Fruit fly (Drosophila melanogaster) whole organism, embryonic: Measurements from ENCODE around the gene CG42810.

ENCODE experiments used
- Blimp-1 ChIP-seq: fragments of 200-800 bp; sonication (Bioruptor generic); optimal IDR thresholded peaks from 3 replicates; lab custom pipeline; 2018; ENCODE audit warnings: missing biosample characterization, missing genetic modification characterization, mild to moderate bottlenecking, moderate library complexity, missing genetic modification reagents
- CG10565 ChIP-seq: fragments of 200-800 bp; sonication (Bioruptor generic); optimal IDR thresholded peaks from 3 replicates; lab custom pipeline; 2016; ENCODE audit warnings: missing biosample characterization, mild to moderate bottlenecking, missing genetic modification characterization
- CG12236 ChIP-seq: fragments of 200-800 bp; sonication (Bioruptor generic); optimal IDR thresholded peaks from 2 replicates; lab custom pipeline; 2016; ENCODE audit warnings: missing biosample characterization, missing genetic modification characterization
- CG13624 ChIP-seq: fragments of 200-800 bp; sonication (Bioruptor generic); optimal IDR thresholded peaks from 2 replicates; lab custom pipeline; 2016; ENCODE audit warnings: missing biosample characterization, missing genetic modification characterization
- CG14441 ChIP-seq: fragments of 200-800 bp; sonication (Bioruptor generic); IDR thresholded peaks from 2 replicates; pipeline ENCODE4 v1.3.6; 2022; ENCODE audit warnings: missing biosample characterization, missing genetic modification characterization
- CG14860 ChIP-seq: fragments of 200-800 bp; sonication (Bioruptor generic); IDR thresholded peaks from 3 replicates; pipeline ENCODE4 v1.3.6; 2022; ENCODE audit warnings: missing biosample characterization, missing genetic modification characterization; ENCODE audit not compliant: partially characterized antibody
- CG16863 ChIP-seq: fragments of 200-800 bp; sonication (Bioruptor generic); optimal IDR thresholded peaks from 3 replicates; lab custom pipeline; 2016; ENCODE audit warnings: missing biosample characterization, missing genetic modification characterization
- CG17385 ChIP-seq: fragments of 200-800 bp; sonication (Bioruptor generic); optimal IDR thresholded peaks from 3 replicates; lab custom pipeline; 2018; ENCODE audit warnings: missing biosample characterization, mild to moderate bottlenecking, missing genetic modification characterization
- CG18011 ChIP-seq: fragments of 200-800 bp; sonication (Bioruptor generic); optimal IDR thresholded peaks from 2 replicates; lab custom pipeline; 2017; ENCODE audit warnings: missing biosample characterization, missing genetic modification characterization, mild to moderate bottlenecking, moderate library complexity, missing genotype
- CG18599 ChIP-seq: fragments of 200-800 bp; sonication (Bioruptor generic); optimal IDR thresholded peaks from 3 replicates; lab custom pipeline; 2017; ENCODE audit warnings: missing biosample characterization, missing genetic modification characterization, mild to moderate bottlenecking, moderate library complexity, missing genetic modification reagents
- CG2712 ChIP-seq: fragments of 200-800 bp; optimal IDR thresholded peaks from 3 replicates; lab custom pipeline; 2019; ENCODE audit warnings: missing biosample characterization, mild to moderate bottlenecking, missing genetic modification characterization, moderate library complexity
- CG30403 ChIP-seq: fragments of 200-800 bp; sonication (Bioruptor generic); optimal IDR thresholded peaks from 3 replicates; lab custom pipeline; 2016; ENCODE audit warnings: missing biosample characterization, missing genetic modification characterization
- CG33557 ChIP-seq: fragments of 200-800 bp; sonication (Bioruptor generic); optimal IDR thresholded peaks from 2 replicates; lab custom pipeline; 2019; ENCODE audit warnings: missing biosample characterization, mild to moderate bottlenecking, missing genetic modification characterization, moderate library complexity
- CG4404 ChIP-seq: fragments of 200-800 bp; sonication (Bioruptor generic); IDR thresholded peaks from 2 replicates; pipeline ENCODE4 v1.3.6; 2022; ENCODE audit warnings: missing biosample characterization, missing genetic modification characterization
- CG5245 ChIP-seq: fragments of 200-800 bp; sonication (Bioruptor generic); optimal IDR thresholded peaks from 3 replicates; lab custom pipeline; 2016; ENCODE audit warnings: missing biosample characterization, missing genetic modification characterization
- CoRest ChIP-seq: fragments of 200-800 bp; sonication (Bioruptor generic); optimal IDR thresholded peaks from 3 replicates; lab custom pipeline; 2018; ENCODE audit warnings: missing biosample characterization, mild to moderate bottlenecking, missing genetic modification characterization, moderate library complexity
- CrebB ChIP-seq: fragments of 200-800 bp; sonication (Bioruptor generic); optimal IDR thresholded peaks from 3 replicates; lab custom pipeline; 2018; ENCODE audit warnings: missing biosample characterization, mild to moderate bottlenecking, missing genetic modification characterization
- Deaf1 ChIP-seq: fragments of 200-800 bp; optimal IDR thresholded peaks from 3 replicates; lab custom pipeline; 2019; ENCODE audit warnings: missing biosample characterization, mild to moderate bottlenecking, missing genetic modification characterization, moderate library complexity
- Dref ChIP-seq: fragments of 200-800 bp; sonication (Bioruptor generic); IDR thresholded peaks from 2 replicates; pipeline ENCODE4 v1.3.6; 2022; ENCODE audit warnings: missing biosample characterization, missing genetic modification characterization
- Fer3 ChIP-seq: fragments of 200-800 bp; sonication (Bioruptor generic); optimal IDR thresholded peaks from 2 replicates; lab custom pipeline; 2018; ENCODE audit warnings: missing biosample characterization, mild to moderate bottlenecking, missing genetic modification characterization, moderate library complexity
- Gug ChIP-seq: fragments of 200-800 bp; sonication (Bioruptor generic); IDR thresholded peaks from 4 replicates; pipeline ENCODE4 v1.3.6; 2022; ENCODE audit warnings: missing biosample characterization, missing genetic modification characterization
- Hr3 ChIP-seq: fragments of 200-800 bp; sonication (Bioruptor generic); optimal IDR thresholded peaks from 3 replicates; lab custom pipeline; 2016; ENCODE audit warnings: missing biosample characterization, missing genetic modification characterization
- Hr51 ChIP-seq, 2 experiments: fragments of 200-800 bp; sonication (Bioruptor generic); optimal IDR thresholded peaks; 2 replicates in 1 of 2; 3 replicates in 1 of 2; lab custom pipeline; 2016 to 2018; ENCODE audit warnings: missing biosample characterization in 2 of 2, missing genetic modification characterization in 2 of 2, mild to moderate bottlenecking in 1 of 2, moderate library complexity in 1 of 2
- NfI ChIP-seq: fragments of 200-800 bp; sonication (Bioruptor generic); optimal IDR thresholded peaks from 3 replicates; lab custom pipeline; 2018; ENCODE audit warnings: missing biosample characterization, mild to moderate bottlenecking, missing genetic modification characterization, moderate library complexity
- Rfx ChIP-seq: fragments of 200-800 bp; sonication (Bioruptor generic); IDR thresholded peaks from 2 replicates; pipeline ENCODE4 v1.3.6; 2022; ENCODE audit warnings: missing biosample characterization, missing genetic modification characterization
- ap ChIP-seq: fragments of 200-800 bp; sonication (Bioruptor generic); IDR thresholded peaks from 2 replicates; pipeline ENCODE4 v1.3.6; 2022; ENCODE audit warnings: missing biosample characterization, missing genetic modification characterization
- ara ChIP-seq: fragments of 200-800 bp; sonication (Bioruptor generic); IDR thresholded peaks from 2 replicates; pipeline ENCODE4 v1.3.6; 2022; ENCODE audit warnings: missing biosample characterization, missing genetic modification characterization
- bab2 ChIP-seq: fragments of 200-800 bp; sonication (Bioruptor generic); optimal IDR thresholded peaks from 2 replicates; lab custom pipeline; 2016; ENCODE audit warnings: missing biosample characterization, missing genetic modification characterization
- chinmo ChIP-seq: fragments of 200-800 bp; sonication (Bioruptor generic); IDR thresholded peaks from 4 replicates; pipeline ENCODE4 v1.3.6; 2022; ENCODE audit warnings: missing biosample characterization, missing genetic modification characterization; ENCODE audit not compliant: partially characterized antibody
- dimm ChIP-seq: fragments of 200-800 bp; sonication (Bioruptor generic); IDR thresholded peaks from 2 replicates; pipeline ENCODE4 v1.3.6; 2022; ENCODE audit warnings: missing biosample characterization, missing genetic modification characterization
- emc ChIP-seq: fragments of 200-800 bp; sonication (Bioruptor generic); optimal IDR thresholded peaks from 2 replicates; lab custom pipeline; 2016; ENCODE audit warnings: missing biosample characterization, missing genetic modification characterization
- esg ChIP-seq: fragments of 200-800 bp; sonication (Bioruptor generic); conservative IDR thresholded peaks from 2 replicates; pipeline ENCODE4 v1.3.6; 2022; ENCODE audit warnings: missing biosample characterization, missing genetic modification characterization
- fd3F ChIP-seq: fragments of 200-800 bp; sonication (Bioruptor generic); optimal IDR thresholded peaks from 2 replicates; lab custom pipeline; 2018; ENCODE audit warnings: missing biosample characterization, mild to moderate bottlenecking, missing genetic modification characterization, moderate library complexity
- fd64A ChIP-seq: fragments of 200-800 bp; sonication (Bioruptor generic); optimal IDR thresholded peaks from 3 replicates; lab custom pipeline; 2018; ENCODE audit warnings: missing biosample characterization, mild to moderate bottlenecking, missing genetic modification characterization
- fu2 ChIP-seq: fragments of 200-800 bp; sonication (Bioruptor generic); optimal IDR thresholded peaks from 2 replicates; lab custom pipeline; 2016; ENCODE audit warnings: missing biosample characterization, missing genetic modification characterization
- gsb ChIP-seq: fragments of 200-800 bp; sonication (Bioruptor generic); IDR thresholded peaks from 2 replicates; pipeline ENCODE4 v1.3.6; 2022; ENCODE audit warnings: missing biosample characterization, missing genetic modification characterization
- h ChIP-seq: fragments of >200 bp; optimal IDR thresholded peaks from 2 replicates; lab custom pipeline; 2017
- mam ChIP-seq: fragments of 200-800 bp; sonication (Bioruptor generic); optimal IDR thresholded peaks from 3 replicates; lab custom pipeline; 2016; ENCODE audit warnings: missing biosample characterization, missing genetic modification characterization
- mld ChIP-seq: fragments of 200-800 bp; sonication (Bioruptor generic); IDR thresholded peaks from 3 replicates; pipeline ENCODE4 v1.3.6; 2022; ENCODE audit warnings: missing biosample characterization, missing genetic modification characterization; ENCODE audit not compliant: partially characterized antibody
- p53 ChIP-seq: fragments of 200-800 bp; sonication (Bioruptor generic); optimal IDR thresholded peaks from 2 replicates; lab custom pipeline; 2016; ENCODE audit warnings: missing biosample characterization, missing genetic modification characterization
- slbo ChIP-seq: fragments of 200-800 bp; sonication (Bioruptor generic); IDR thresholded peaks from 2 replicates; pipeline ENCODE4 v1.3.6; 2022; ENCODE audit warnings: missing biosample characterization, missing genetic modification characterization
- slou ChIP-seq: fragments of 200-800 bp; sonication (Bioruptor generic); optimal IDR thresholded peaks from 3 replicates; lab custom pipeline; 2016; ENCODE audit warnings: missing biosample characterization, missing genetic modification characterization
- tio ChIP-seq: fragments of 200-800 bp; sonication (Bioruptor generic); optimal IDR thresholded peaks from 2 replicates; lab custom pipeline; 2017; ENCODE audit warnings: missing biosample characterization, missing genetic modification characterization, inconsistent platforms
- trh ChIP-seq: fragments of 200-800 bp; sonication (Bioruptor generic); optimal IDR thresholded peaks from 2 replicates; lab custom pipeline; 2016; ENCODE audit warnings: missing biosample characterization, missing genetic modification characterization
- unc-4 ChIP-seq: fragments of 200-800 bp; sonication (Bioruptor generic); IDR thresholded peaks from 2 replicates; pipeline ENCODE4 v1.3.6; 2022; ENCODE audit warnings: missing biosample characterization, missing genetic modification characterization; ENCODE audit not compliant: partially characterized antibody
- usp ChIP-seq: fragments of >200 bp; optimal IDR thresholded peaks from 2 replicates; lab custom pipeline; 2017; ENCODE audit warnings: missing biosample characterization, missing genetic modification characterization
- vvl ChIP-seq: fragments of 200-800 bp; sonication (Bioruptor generic); IDR thresholded peaks from 2 replicates; pipeline ENCODE4 v1.3.6; 2022; ENCODE audit warnings: missing biosample characterization, missing genetic modification characterization
- zen2 ChIP-seq: fragments of 200-800 bp; sonication (Bioruptor generic); IDR thresholded peaks from 3 replicates; pipeline ENCODE4 v1.3.6; 2022; ENCODE audit warnings: missing biosample characterization, missing genetic modification characterization; ENCODE audit not compliant: partially characterized antibody
- zfh1 ChIP-seq: fragments of 200-800 bp; sonication (Bioruptor generic); IDR thresholded peaks from 3 replicates; pipeline ENCODE4 v1.3.6; 2022; ENCODE audit warnings: missing biosample characterization, missing genetic modification characterization

The CG42810 gene

dm6 chr2L:13460911-13461866, 1.7 kb downstream of the CG42810 start, which contains the start of gene CG46308 (continued):
- TF ChIP-seq dimm (GFP tag; lab: Robert Waterston, UW) (no peak), Blimp-1 (GFP tag; lab: Kevin White, UChicago) (no peak), Fer3 (peak; percentile 41), fd64A (GFP tag; lab: Kevin White, UChicago) (no peak), p53 (no peak), unc-4 (GFP tag; lab: Robert Waterston, UW) (no peak), Rfx (GFP tag; lab: Robert Waterston, UW) (0 out of 2 replicates have a peak, but pooled peaks have one; percentile 10), CG18599 (GFP tag; lab: Kevin White, UChicago) (peak; percentile 80), zen2 (no peak), fd3F (no peak), ara (no peak), trh (GFP tag; lab: Kevin White, UChicago) (no peak), CoRest (tag; lab: Kevin White, UChicago) (peak; percentile 38), Deaf1 (tag; lab: Kevin White, UChicago) (peak; percentile 93), vvl (GFP tag; lab: Robert Waterston, UW) (no peak), slbo (GFP tag; lab: Robert Waterston, UW) (peak; percentile 36; the same call in 1 of the 2 replicates), Gug (GFP tag; lab: Robert Waterston, UW) (no peak), CG14441 (no peak), CG14860 (GFP tag; lab: Robert Waterston, UW) (no peak), CG18011 (GFP tag; lab: Kevin White, UChicago) (no peak), mam (GFP tag; lab: Kevin White, UChicago) (peak; percentile 23), mld (GFP tag; lab: Robert Waterston, UW) (no peak), slou (GFP tag; lab: Kevin White, UChicago) (peak; percentile 2), CG33557 (GFP tag; lab: Kevin White, UChicago) (no peak), tio (peak; percentile 10), CG17385 (GFP tag; lab: Kevin White, UChicago) (peak; percentile 39), NfI (peak; percentile 9), Hr51 (GFP tag; optimal IDR thresholded peaks at IDR 0.05; lab: Kevin White, UChicago) (peak in 1 of 2 experiments; percentile 58), fu2 (GFP tag; lab: Kevin White, UChicago) (no peak), CG10565 (GFP tag; lab: Kevin White, UChicago) (no peak), ap (GFP tag; lab: Robert Waterston, UW) (no peak), CG4404 (GFP tag; lab: Robert Waterston, UW) (no peak), CG16863 (GFP tag; lab: Kevin White, UChicago) (no peak), CG13624 (GFP tag; lab: Kevin White, UChicago) (no peak), gsb (GFP tag; lab: Robert Waterston, UW) (no peak), Dref (GFP tag; lab: Robert Waterston, UW) (no peak), Hr3 (GFP tag; lab: Kevin White, UChicago) (peak; percentile 11), h (no peak), esg (GFP tag; lab: Robert Waterston, UW) (no peak), zfh1 (GFP tag; lab: Robert Waterston, UW) (no peak), CG2712 (tag; lab: Kevin White, UChicago) (no peak), CrebB (tag; lab: Kevin White, UChicago) (no peak), usp (GFP tag; lab: Kevin White, UChicago) (no peak), CG12236 (GFP tag; lab: Kevin White, UChicago) (no peak), CG5245 (no peak), emc (GFP tag; lab: Kevin White, UChicago) (no peak), chinmo (GFP tag; lab: Robert Waterston, UW) (0 out of 4 replicates have a peak, but pooled peaks have one; percentile 20), CG30403 (peak; percentile 30), bab2 (GFP tag; lab: Kevin White, UChicago) (peak; percentile 2)
